Worm (Caenorhabditis elegans) whole organism, L1 larva: ENCODE measurements around the gene T05A7.6.

Source experiments
- dpl-1 ChIP-seq, 3 experiments: fragments of 150-350 bp in 2 of 3; sonication (generic microtip) in 1 of 3; optimal IDR thresholded peaks; 2 replicates each; lab custom pipeline; 2014 to 2017; ENCODE audit warnings: missing biosample characterization in 3 of 3, missing genetic modification characterization in 3 of 3, missing genetic modification reagents in 3 of 3
- zag-1 ChIP-seq: fragments of 150-350 bp; optimal IDR thresholded peaks from 2 replicates; lab custom pipeline; 2014; ENCODE audit warnings: missing biosample characterization, missing genetic modification characterization

ce11 chrII:4696055-4696454 lies 24.5 kb upstream of the T05A7.6 start:
- TF ChIP-seq zag-1 (tag; lab: Kevin White, UChicago) (no peak), dpl-1 (GFP tag; optimal IDR thresholded peaks at IDR 0.05; lab: Kevin White, UChicago) (no peak)
